Worm (Caenorhabditis elegans) whole organism, mixed stage, embryonic: ENCODE data around the gene F25H9.2.
A peak's percentile ranks its signal among the peaks of the same experiment; 100 is the strongest.

Source experiments
- bed-3 ChIP-seq: fragments of 200-800 bp; sonication (Bioruptor generic); optimal IDR thresholded peaks from 3 replicates; lab custom pipeline; 2018; ENCODE audit warnings: mild to moderate bottlenecking, missing genetic modification characterization, moderate library complexity, missing compliant biosample characterization
- ceh-43 ChIP-seq: fragments of 200-800 bp; sonication (Bioruptor generic); optimal IDR thresholded peaks from 2 replicates; lab custom pipeline; 2018; ENCODE audit warnings: mild to moderate bottlenecking, missing genetic modification characterization, moderate library complexity, missing compliant biosample characterization
- ceh-83 ChIP-seq: fragments of 200-800 bp; sonication (Bioruptor generic); optimal IDR thresholded peaks from 2 replicates; lab custom pipeline; 2018; ENCODE audit warnings: mild to moderate bottlenecking, missing genetic modification characterization, missing compliant biosample characterization
- ces-1 ChIP-seq: fragments of 150-350 bp; optimal IDR thresholded peaks from 2 replicates; lab custom pipeline; 2014; ENCODE audit warnings: missing biosample characterization, missing genetic modification reagents, missing genetic modification characterization
- cnd-1 ChIP-seq: fragments of 200-800 bp; sonication (Bioruptor generic); optimal IDR thresholded peaks from 2 replicates; lab custom pipeline; 2018; ENCODE audit warnings: mild to moderate bottlenecking, missing genetic modification characterization, missing compliant biosample characterization
- flh-1 ChIP-seq: fragments of 200-800 bp; sonication (Bioruptor generic); optimal IDR thresholded peaks from 2 replicates; lab custom pipeline; 2018; ENCODE audit warnings: mild to moderate bottlenecking, missing genetic modification characterization, moderate library complexity, missing compliant biosample characterization
- lin-13 ChIP-seq: fragments of 150-350 bp; optimal IDR thresholded peaks from 2 replicates; lab custom pipeline; 2014; ENCODE audit warnings: missing biosample characterization, missing genetic modification characterization
- lin-32 ChIP-seq: fragments of 200-800 bp; sonication (Bioruptor generic); optimal IDR thresholded peaks from 2 replicates; lab custom pipeline; 2018; ENCODE audit warnings: mild to moderate bottlenecking, missing genetic modification characterization, missing compliant biosample characterization
- lsy-2 ChIP-seq: fragments of 150-350 bp; optimal IDR thresholded peaks from 2 replicates; lab custom pipeline; 2014; ENCODE audit warnings: missing biosample characterization, missing genetic modification characterization
- mab-5 ChIP-seq: fragments of 150-350 bp; optimal IDR thresholded peaks from 2 replicates; lab custom pipeline; 2014; ENCODE audit warnings: missing biosample characterization, missing genetic modification characterization
- mep-1 ChIP-seq: fragments of 150-350 bp; optimal IDR thresholded peaks from 2 replicates; lab custom pipeline; 2017; ENCODE audit warnings: missing biosample characterization, missing genetic modification reagents, missing genetic modification characterization, inconsistent platforms
- nhr-12 ChIP-seq: fragments of 150-350 bp; optimal IDR thresholded peaks from 2 replicates; lab custom pipeline; 2014; ENCODE audit warnings: missing biosample characterization, missing genetic modification characterization
- nhr-2 ChIP-seq: fragments of 150-350 bp; optimal IDR thresholded peaks from 2 replicates; lab custom pipeline; 2014; ENCODE audit warnings: missing biosample characterization, missing genetic modification characterization
- nhr-237 ChIP-seq: fragments of 150-350 bp; optimal IDR thresholded peaks from 2 replicates; lab custom pipeline; 2014; ENCODE audit warnings: missing biosample characterization, missing genetic modification characterization
- nhr-28 ChIP-seq: fragments of 150-350 bp; optimal IDR thresholded peaks from 2 replicates; lab custom pipeline; 2014; ENCODE audit warnings: missing biosample characterization, missing genetic modification characterization
- nhr-76 ChIP-seq: sonication (generic microtip); optimal IDR thresholded peaks from 2 replicates; lab custom pipeline; 2017; ENCODE audit warnings: missing biosample characterization, missing genetic modification characterization
- pha-4 ChIP-seq: fragments of 150-350 bp; optimal IDR thresholded peaks from 2 replicates; lab custom pipeline; 2018; ENCODE audit warnings: missing biosample characterization, missing genetic modification reagents, missing genetic modification characterization
- sem-2 ChIP-seq: fragments of 200-800 bp; sonication (Bioruptor generic); optimal IDR thresholded peaks from 2 replicates; lab custom pipeline; 2018; ENCODE audit warnings: mild to moderate bottlenecking, missing genetic modification characterization, missing compliant biosample characterization
- snpc-4 ChIP-seq: fragments of 150-350 bp; optimal IDR thresholded peaks from 2 replicates; lab custom pipeline; 2014; ENCODE audit warnings: missing biosample characterization, missing genetic modification characterization
- unc-120 ChIP-seq: sonication (generic microtip); optimal IDR thresholded peaks from 2 replicates; lab custom pipeline; 2017; ENCODE audit warnings: missing genetic modification characterization, missing compliant biosample characterization; ENCODE audit not compliant: poor library complexity, severe bottlenecking
- unc-39 ChIP-seq: fragments of 150-350 bp; optimal IDR thresholded peaks from 2 replicates; lab custom pipeline; 2014; ENCODE audit warnings: missing biosample characterization, missing genetic modification characterization
- unc-62 ChIP-seq: fragments of 150-350 bp; optimal IDR thresholded peaks from 2 replicates; lab custom pipeline; 2014; ENCODE audit warnings: missing biosample characterization, missing genetic modification reagents, missing genetic modification characterization
- zip-8 ChIP-seq: fragments of 150-350 bp; optimal IDR thresholded peaks from 2 replicates; lab custom pipeline; 2014; ENCODE audit warnings: missing biosample characterization, missing genetic modification characterization

The F25H9.2 gene

DNA sequence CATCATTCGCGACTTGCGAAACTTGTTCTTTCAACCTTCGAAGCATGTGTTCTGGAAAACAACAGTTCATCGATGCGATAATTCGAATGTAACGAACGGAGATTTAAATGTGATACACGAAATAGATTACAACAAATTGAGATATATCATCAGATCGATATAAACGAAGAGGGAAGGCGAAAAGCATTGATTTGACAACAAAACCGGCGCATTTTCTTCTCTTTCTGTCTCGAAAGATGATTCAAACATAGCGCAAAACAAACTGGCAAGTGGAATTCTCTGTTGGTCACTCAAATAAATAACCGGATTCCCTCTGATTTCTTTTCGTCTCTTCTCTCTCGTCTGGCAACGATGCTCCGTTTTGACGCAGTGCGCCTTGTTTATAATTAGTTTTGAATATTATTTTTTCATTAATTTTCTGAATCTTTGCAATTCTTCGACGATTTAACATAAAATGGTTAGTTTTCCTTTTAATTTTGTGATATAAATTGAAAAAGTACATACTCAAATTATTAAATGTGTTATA is 39.5 kb downstream of the F25H9.2 start, which contains the start of the genes eea-1 and gut-2:
eea-1 (minus strand) TSS at position 51 of the 526 bp plus-strand sequence.
gut-2 (plus strand) TSS at position 369 of the 526 bp plus-strand sequence.
- TF ChIP-seq lsy-2 (tag; lab: Kevin White, UChicago), result peak; percentile 22
- no peak for TF ChIP-seq unc-62
- TF ChIP-seq pha-4 (tag; lab: Kevin White, UChicago), result peak; percentile 60
- TF ChIP-seq mep-1 (tag; lab: Kevin White, UChicago), result peak; percentile 73
- peak; percentile 90 for TF ChIP-seq ces-1
- TF ChIP-seq nhr-237, result peak; percentile 25

DNA sequence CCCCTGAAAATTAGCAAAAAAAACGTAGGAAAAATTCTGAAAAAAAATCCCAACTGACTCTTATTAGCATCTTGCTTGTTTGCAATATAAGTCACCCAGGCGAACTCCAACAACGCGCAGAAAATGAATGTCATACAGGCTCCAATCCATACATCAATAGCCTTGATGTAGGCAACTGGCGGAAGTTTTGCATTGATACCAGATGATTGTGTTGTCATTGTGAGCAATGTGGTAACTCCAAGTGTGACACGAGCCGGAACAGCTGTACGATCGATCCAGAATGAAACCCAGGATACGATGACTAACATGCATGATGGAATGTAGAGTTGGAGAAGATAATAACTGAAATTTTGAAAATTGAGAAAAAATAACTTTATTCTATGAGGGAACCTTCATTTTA is 41.3 kb downstream of the F25H9.2 start:
- no peak for TF ChIP-seq unc-39 (tag; lab: Kevin White, UChicago)
- TF ChIP-seq lsy-2 (tag; lab: Kevin White, UChicago), result no peak
- no peak for TF ChIP-seq nhr-2 (tag; lab: Kevin White, UChicago)
- TF ChIP-seq lin-32 (GFP tag; lab: Kevin White, UChicago), result no peak
- TF ChIP-seq nhr-12 (tag; lab: Kevin White, UChicago), result no peak
- no peak for TF ChIP-seq sem-2
- no peak for TF ChIP-seq mep-1 (tag; lab: Kevin White, UChicago)
- TF ChIP-seq unc-120 (tag; lab: Kevin White, UChicago), result no peak
- no peak for TF ChIP-seq pha-4 (tag; lab: Kevin White, UChicago)
- TF ChIP-seq ceh-43 (GFP tag; lab: Kevin White, UChicago), result no peak
- no peak for TF ChIP-seq unc-62
- TF ChIP-seq snpc-4 (tag; lab: Kevin White, UChicago), result no peak
- TF ChIP-seq bed-3, result no peak
- TF ChIP-seq flh-1 (GFP tag; lab: Kevin White, UChicago), result no peak
- TF ChIP-seq ceh-83 (GFP tag; lab: Kevin White, UChicago), result no peak
- TF ChIP-seq nhr-76 (tag; lab: Kevin White, UChicago), result no peak
- TF ChIP-seq lin-13 (tag; lab: Kevin White, UChicago), result no peak
- no peak for TF ChIP-seq nhr-28 (tag; lab: Kevin White, UChicago)
- TF ChIP-seq mab-5 (tag; lab: Kevin White, UChicago), result no peak
- no peak for TF ChIP-seq cnd-1 (tag; lab: Kevin White, UChicago)

DNA sequence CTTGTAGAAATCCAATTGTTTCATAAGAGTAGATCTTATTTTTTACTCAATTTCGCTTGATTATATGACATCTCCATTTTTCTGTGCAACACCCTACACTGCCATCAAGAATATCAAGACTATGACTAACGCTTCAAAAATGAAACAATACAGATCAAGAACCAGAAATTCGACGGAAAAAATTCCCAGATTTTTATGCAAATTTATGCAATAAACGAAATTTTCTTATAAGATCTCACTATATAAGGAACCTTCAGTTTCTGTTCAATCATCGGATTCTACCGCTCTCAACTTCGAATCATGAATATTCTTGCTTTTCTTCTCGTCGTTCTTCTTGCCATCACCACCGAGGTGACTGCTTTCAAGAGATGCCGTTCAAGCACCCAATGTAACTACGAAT is 48.4 kb downstream of the F25H9.2 start, which contains the start of gene R11G10.4:
R11G10.4 (plus strand) TSS at position 301 of the 400 bp plus-strand sequence.
- TF ChIP-seq snpc-4 (tag; lab: Kevin White, UChicago), result no peak
- no peak for TF ChIP-seq lin-13 (tag; lab: Kevin White, UChicago)
- no peak for TF ChIP-seq pha-4 (tag; lab: Kevin White, UChicago)
- TF ChIP-seq lin-32 (GFP tag; lab: Kevin White, UChicago), result no peak
- TF ChIP-seq zip-8 (tag; lab: Kevin White, UChicago), result no peak
- TF ChIP-seq ces-1, result no peak
- TF ChIP-seq nhr-237, result no peak
